Worm (Caenorhabditis elegans) whole organism, midembryonic: ENCODE results near the gene fbxl-5.

Source experiments
- cog-1 ChIP-seq: sonication (generic microtip); optimal IDR thresholded peaks from 2 replicates; lab custom pipeline; 2016; ENCODE audit warnings: missing genetic modification characterization, missing compliant biosample characterization
- flt-1 ChIP-seq: fragments of 200-800 bp; sonication (Bioruptor generic); IDR thresholded peaks from 2 replicates; pipeline ENCODE4 v1.3.6; 2022; ENCODE audit warnings: missing genetic modification characterization, missing compliant biosample characterization
- klf-2 ChIP-seq: fragments of 200-800 bp; sonication (Bioruptor generic); conservative IDR thresholded peaks from 2 replicates; pipeline ENCODE4 v1.3.6; 2022; ENCODE audit warnings: missing genetic modification reagents, missing genetic modification characterization, missing compliant biosample characterization
- med-1 ChIP-seq: sonication (generic microtip); optimal IDR thresholded peaks from 2 replicates; lab custom pipeline; 2017; ENCODE audit warnings: missing genetic modification characterization, mild to moderate bottlenecking, missing compliant biosample characterization, antibody characterized with exemption, missing genetic modification reagents; ENCODE audit not compliant: insufficient read depth
- ref-1 ChIP-seq: fragments of 200-800 bp; sonication (Bioruptor generic); conservative IDR thresholded peaks from 2 replicates; pipeline ENCODE4 v1.3.6; 2022; ENCODE audit warnings: missing genetic modification reagents, missing genetic modification characterization, missing compliant biosample characterization
- tab-1 ChIP-seq: fragments of 200-800 bp; sonication (Bioruptor generic); IDR thresholded peaks from 2 replicates; pipeline ENCODE4 v1.3.6; 2022; ENCODE audit warnings: missing genetic modification characterization, missing compliant biosample characterization
- ztf-29 ChIP-seq: fragments of 200-800 bp; sonication (Bioruptor generic); IDR thresholded peaks from 2 replicates; pipeline ENCODE4 v1.3.6; 2022; ENCODE audit warnings: missing genetic modification reagents, missing genetic modification characterization, missing compliant biosample characterization

- no peak for TF ChIP-seq tab-1
- no peak for TF ChIP-seq flt-1 (GFP tag; lab: Robert Waterston, UW)
- no peak for TF ChIP-seq med-1 (GFP tag; lab: Kevin White, UChicago)
- no peak for TF ChIP-seq ztf-29 (GFP tag; lab: Robert Waterston, UW)
- no peak for TF ChIP-seq klf-2 (GFP tag; lab: Robert Waterston, UW)
- no peak for TF ChIP-seq ref-1 (GFP tag; lab: Robert Waterston, UW)
- TF ChIP-seq cog-1 = no peak
These were observed 42.4 kb downstream of the fbxl-5 start, which contains the start of gene C26F1.1 for ce11 chrV:7785117-7785516.
